Fruit fly (Drosophila melanogaster): ENCODE measurements around the gene CG3309.
A peak's percentile ranks its signal among the peaks of the same experiment; 100 is the strongest.

The CG3309 gene

dm6 chrX:5349899-5350575 lies 20.9 kb upstream of the CG3309 start:
- peak; percentile 18 for TF ChIP-seq CG6276 (GFP tag; optimal IDR thresholded peaks at IDR 0.05)
- peak; percentile 14 for TF ChIP-seq CG32006 (GFP tag; optimal IDR thresholded peaks at IDR 0.05)
- TF ChIP-seq Gug (GFP tag; IDR thresholded peaks at IDR 0.05), result peak; percentile 30; the same call in 1 of the 2 replicates
- no peak for TF ChIP-seq Eip75B (GFP tag; optimal IDR thresholded peaks at IDR 0.05)
- no peak for TF ChIP-seq CG1621 (tag; optimal IDR thresholded peaks at IDR 0.05)
- TF ChIP-seq topi (GFP tag; optimal IDR thresholded peaks at IDR 0.05), result no peak
- peak; percentile 37; the same call in 1 of the 2 replicates for TF ChIP-seq CG15336 (GFP tag; IDR thresholded peaks at IDR 0.05)
- peak; percentile 42; the same call in 2 of the 3 replicates for TF ChIP-seq eg (GFP tag; IDR thresholded peaks at IDR 0.05)
- no peak for TF ChIP-seq Eip93F (GFP tag; optimal IDR thresholded peaks at IDR 0.05)
- TF ChIP-seq vri (GFP tag; optimal IDR thresholded peaks at IDR 0.05), result no peak
- no peak for TF ChIP-seq CG9139 (GFP tag; optimal IDR thresholded peaks at IDR 0.05)
- TF ChIP-seq Hr4 (GFP tag; optimal IDR thresholded peaks at IDR 0.05), result no peak
- no peak for TF ChIP-seq CG6854 (GFP tag; optimal IDR thresholded peaks at IDR 0.05)
- TF ChIP-seq salr (GFP tag; optimal IDR thresholded peaks at IDR 0.05), result no peak

- TF ChIP-seq eg (GFP tag; IDR thresholded peaks at IDR 0.05), result peak; percentile 27; the same call in 1 of the 3 replicates
- no peak for TF ChIP-seq CG4318 (GFP tag; optimal IDR thresholded peaks at IDR 0.05)
- 0 out of 3 replicates have a peak, but pooled peaks have one; percentile 21 for TF ChIP-seq CG6163 (GFP tag; IDR thresholded peaks at IDR 0.05)
- TF ChIP-seq CG15336 (GFP tag; IDR thresholded peaks at IDR 0.05), result peak; percentile 19; the same call in 1 of the 2 replicates
These were observed 10.8 kb upstream of the CG3309 start, which contains the start of gene SK for dm6 chrX:5339970-5340369. Gene SK (plus strand): TSS chrX:5340236.

dm6 chrX:5338435-5338834 lies 9.3 kb upstream of the CG3309 start:
- TF ChIP-seq CG8119 (GFP tag; IDR thresholded peaks at IDR 0.05) (no peak), Eip93F (GFP tag; optimal IDR thresholded peaks at IDR 0.05) (no peak), Hr4 (GFP tag; optimal IDR thresholded peaks at IDR 0.05) (no peak), CG32006 (GFP tag; optimal IDR thresholded peaks at IDR 0.05) (peak; percentile 27)

dm6 chrX:5337316-5337715 lies 8.2 kb upstream of the CG3309 start:
- TF ChIP-seq CG31627 (GFP tag; optimal IDR thresholded peaks at IDR 0.05) (no peak), CG8319 (GFP tag; optimal IDR thresholded peaks at IDR 0.05) (peak; percentile 20)

dm6 chrX:5336722-5337121 lies 7.6 kb upstream of the CG3309 start:
- no peak for TF ChIP-seq CG11762 (GFP tag; optimal IDR thresholded peaks at IDR 0.05; ENCODE audit: insufficient read depth)
- TF ChIP-seq dac (GFP tag; optimal IDR thresholded peaks at IDR 0.05), result peak; percentile 20
- no peak for TF ChIP-seq salr (GFP tag; optimal IDR thresholded peaks at IDR 0.05)
- TF ChIP-seq CG6854 (GFP tag; optimal IDR thresholded peaks at IDR 0.05), result peak; percentile 77
- TF ChIP-seq Sox14 (GFP tag; optimal IDR thresholded peaks at IDR 0.05), result peak; percentile 54
- TF ChIP-seq CG6808 (GFP tag; optimal IDR thresholded peaks at IDR 0.05), result peak; percentile 22
- TF ChIP-seq OdsH (GFP tag; optimal IDR thresholded peaks at IDR 0.05), result peak; percentile 53
- TF ChIP-seq CG31627 (GFP tag; optimal IDR thresholded peaks at IDR 0.05), result peak; percentile 45
- peak; percentile 23 for TF ChIP-seq CG8319 (GFP tag; optimal IDR thresholded peaks at IDR 0.05)
- peak; percentile 62 for TF ChIP-seq pdm3 (GFP tag; optimal IDR thresholded peaks at IDR 0.05)
- peak; percentile 16 for TF ChIP-seq CG4318 (GFP tag; optimal IDR thresholded peaks at IDR 0.05)
- peak; percentile 19 for TF ChIP-seq Hr4 (GFP tag; optimal IDR thresholded peaks at IDR 0.05)
- peak; percentile 30 for TF ChIP-seq svp (GFP tag)
- TF ChIP-seq net (GFP tag; optimal IDR thresholded peaks at IDR 0.05), result peak; percentile 1
- TF ChIP-seq CG10669 (GFP tag; optimal IDR thresholded peaks at IDR 0.05), result peak; percentile 34
- TF ChIP-seq Gug (GFP tag; IDR thresholded peaks at IDR 0.05), result no peak
- peak; percentile 45 for TF ChIP-seq acj6 (GFP tag; optimal IDR thresholded peaks at IDR 0.05)
- peak; percentile 9 for TF ChIP-seq CG7368 (GFP tag; optimal IDR thresholded peaks at IDR 0.05)
- TF ChIP-seq dsx (GFP tag; optimal IDR thresholded peaks at IDR 0.05; ENCODE audit: poor library complexity, severe bottlenecking), result no peak
- peak; percentile 29 for TF ChIP-seq CG1621 (tag; optimal IDR thresholded peaks at IDR 0.05)
- TF ChIP-seq CG8119 (GFP tag; IDR thresholded peaks at IDR 0.05), result peak; percentile 67
- 0 out of 3 replicates have a peak, but pooled peaks have one; percentile 25 for TF ChIP-seq CG6163 (GFP tag; IDR thresholded peaks at IDR 0.05)
- peak; percentile 70 for TF ChIP-seq CG6792 (GFP tag; optimal IDR thresholded peaks at IDR 0.05)
- peak; percentile 60 for TF ChIP-seq Smox (GFP tag; optimal IDR thresholded peaks at IDR 0.05)
- TF ChIP-seq CG15336 (GFP tag; IDR thresholded peaks at IDR 0.05), result peak; percentile 54
- peak; percentile 15 for TF ChIP-seq vri (GFP tag; optimal IDR thresholded peaks at IDR 0.05)
- peak; percentile 74 for TF ChIP-seq Sox102F (GFP tag; optimal IDR thresholded peaks at IDR 0.05)
- no peak for TF ChIP-seq fd85E (GFP tag; optimal IDR thresholded peaks at IDR 0.05)
- TF ChIP-seq Ets21C (GFP tag; optimal IDR thresholded peaks at IDR 0.05), result peak; percentile 47
- no peak for TF ChIP-seq Eip78C (GFP tag)
- peak; percentile 56 for TF ChIP-seq CG8632 (GFP tag; optimal IDR thresholded peaks at IDR 0.05)
- peak; percentile 85 for TF ChIP-seq topi (GFP tag; optimal IDR thresholded peaks at IDR 0.05)
- TF ChIP-seq CG11294 (GFP tag; IDR thresholded peaks at IDR 0.05), result peak; percentile 11; the same call in 1 of the 2 replicates
- peak; percentile 78 for TF ChIP-seq esn (GFP tag; optimal IDR thresholded peaks at IDR 0.05)

Data from whole organism, prepupa.